Fruit fly (Drosophila melanogaster) whole organism, prepupa: Measurements from ENCODE around the gene Cyp313b1.

ENCODE experiments used
- CG3032 ChIP-seq: fragments of 200-800 bp; optimal IDR thresholded peaks from 2 replicates; lab custom pipeline; 2019; ENCODE audit warnings: missing biosample characterization, mild to moderate bottlenecking, missing genetic modification characterization, moderate library complexity
- CG4318 ChIP-seq: fragments of 200-800 bp; sonication (Bioruptor generic); optimal IDR thresholded peaks from 3 replicates; lab custom pipeline; 2017; ENCODE audit warnings: missing biosample characterization, mild to moderate bottlenecking, missing genetic modification characterization
- Eip78C ChIP-seq: fragments of 200-800 bp; sonication (Bioruptor generic); peaks from one replicate; lab custom pipeline; 2016; ENCODE audit warnings: missing biosample characterization, missing genetic modification characterization
- Hr39 ChIP-seq: fragments of 200-800 bp; sonication (Bioruptor generic); optimal IDR thresholded peaks from 2 replicates; lab custom pipeline; 2016; ENCODE audit warnings: missing biosample characterization, missing genetic modification characterization
- Lpt ChIP-seq: fragments of 200-800 bp; sonication (Bioruptor generic); optimal IDR thresholded peaks from 3 replicates; lab custom pipeline; 2016; ENCODE audit warnings: missing biosample characterization, missing genetic modification characterization
- OdsH ChIP-seq: fragments of 200-800 bp; sonication (Bioruptor generic); optimal IDR thresholded peaks from 3 replicates; lab custom pipeline; 2016; ENCODE audit warnings: missing biosample characterization, missing genetic modification characterization
- esn ChIP-seq: fragments of 200-800 bp; sonication (Bioruptor generic); optimal IDR thresholded peaks from 2 replicates; lab custom pipeline; 2016; ENCODE audit warnings: missing biosample characterization, mild to moderate bottlenecking, missing genetic modification characterization, moderate library complexity
- lz ChIP-seq: fragments of 200-800 bp; sonication (Bioruptor generic); optimal IDR thresholded peaks from 3 replicates; lab custom pipeline; 2016; ENCODE audit warnings: missing biosample characterization, missing genetic modification characterization
- spab ChIP-seq: fragments of 200-800 bp; sonication (Bioruptor generic); optimal IDR thresholded peaks from 2 replicates; lab custom pipeline; 2017; ENCODE audit warnings: missing biosample characterization, mild to moderate bottlenecking, missing genetic modification characterization, missing genetic modification reagents

DNA sequence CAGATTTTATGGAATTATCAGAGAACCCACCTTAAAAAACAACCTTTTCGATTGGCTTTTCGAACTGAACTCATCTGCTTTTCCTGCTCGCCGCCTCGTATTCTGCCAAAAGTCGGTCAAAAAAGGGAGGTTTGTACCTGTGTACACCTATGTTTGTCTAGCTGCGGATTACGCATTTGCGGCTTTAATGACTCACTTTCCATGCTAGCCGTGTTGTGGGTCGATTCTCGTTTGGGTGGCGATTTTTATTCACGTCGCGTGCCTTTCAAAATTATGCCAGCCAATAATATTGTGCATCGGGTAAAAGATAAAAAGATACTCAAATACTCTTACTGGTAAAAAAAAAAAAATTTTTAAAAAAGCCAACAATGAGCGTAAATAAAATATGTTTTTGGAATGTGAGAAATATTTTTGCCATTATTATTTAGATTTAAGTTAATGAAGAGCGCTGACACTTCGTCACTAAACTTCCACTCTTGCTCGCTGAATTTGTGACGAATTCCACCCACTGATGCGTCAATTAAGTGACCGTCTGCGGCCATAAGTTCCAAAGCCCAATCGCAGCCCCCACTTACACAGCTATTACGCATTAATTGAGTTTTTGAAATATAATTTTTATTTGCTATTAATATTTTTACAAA lies at the start of gene Cyp313b1:
- TF ChIP-seq CG3032 (tag; lab: Kevin White, UChicago): no peak
- no peak for TF ChIP-seq OdsH (GFP tag; lab: Kevin White, UChicago)
- TF ChIP-seq lz: no peak
- peak; percentile 14 for TF ChIP-seq Hr39 (GFP tag; lab: Kevin White, UChicago)
- TF ChIP-seq Eip78C (GFP tag; lab: Kevin White, UChicago): peak; percentile 25
- no peak for TF ChIP-seq esn (GFP tag; lab: Kevin White, UChicago)
- TF ChIP-seq CG4318 (GFP tag; lab: Kevin White, UChicago): no peak
- TF ChIP-seq spab: no peak
- no peak for TF ChIP-seq Lpt (GFP tag; lab: Kevin White, UChicago)
